Worm (Caenorhabditis elegans) whole organism, L2 larva: ENCODE data around the gene C02B4.3.

Experiments used
- C34F6.9 ChIP-seq: fragments of 150-350 bp; optimal IDR thresholded peaks from 2 replicates; lab custom pipeline; 2014; ENCODE audit warnings: missing biosample characterization, missing genetic modification characterization
- F13H6.1 ChIP-seq: sonication (generic microtip); optimal IDR thresholded peaks from 2 replicates; lab custom pipeline; 2016; ENCODE audit warnings: missing genetic modification characterization, missing compliant biosample characterization
- R02D3.7 ChIP-seq: fragments of 150-350 bp; optimal IDR thresholded peaks from 2 replicates; lab custom pipeline; 2014; ENCODE audit warnings: missing biosample characterization, missing genetic modification characterization
- Y55F3AM.14 ChIP-seq: fragments of 200-800 bp; sonication (Bioruptor generic); optimal IDR thresholded peaks from 2 replicates; lab custom pipeline; 2018; ENCODE audit warnings: mild to moderate bottlenecking, missing genetic modification characterization, missing compliant biosample characterization
- ZK546.5 ChIP-seq: sonication (generic microtip); optimal IDR thresholded peaks from 2 replicates; lab custom pipeline; 2017; ENCODE audit warnings: missing biosample characterization, missing genetic modification characterization
- alr-1 ChIP-seq: fragments of 150-350 bp; optimal IDR thresholded peaks from 2 replicates; lab custom pipeline; 2014; ENCODE audit warnings: missing biosample characterization, missing genetic modification characterization
- aly-2 ChIP-seq: fragments of 150-350 bp; optimal IDR thresholded peaks from 2 replicates; lab custom pipeline; 2014; ENCODE audit warnings: missing biosample characterization, missing genetic modification characterization
- ama-1 ChIP-seq: fragments of 150-350 bp; optimal IDR thresholded peaks from 2 replicates; lab custom pipeline; 2018; ENCODE audit warnings: inconsistent platforms
- blmp-1 ChIP-seq: sonication (generic microtip); optimal IDR thresholded peaks from 2 replicates; lab custom pipeline; 2017; ENCODE audit warnings: missing genetic modification characterization, mild to moderate bottlenecking, missing compliant biosample characterization, antibody characterized with exemption, moderate library complexity; ENCODE audit not compliant: insufficient read depth
- ceh-16 ChIP-seq: fragments of 150-350 bp; optimal IDR thresholded peaks from 2 replicates; lab custom pipeline; 2014; ENCODE audit warnings: missing biosample characterization, missing genetic modification characterization
- ceh-82 ChIP-seq: fragments of 150-350 bp; optimal IDR thresholded peaks from 2 replicates; lab custom pipeline; 2014; ENCODE audit warnings: missing biosample characterization, missing genetic modification characterization
- crh-2 ChIP-seq: sonication (generic microtip); optimal IDR thresholded peaks from 2 replicates; lab custom pipeline; 2017; ENCODE audit warnings: missing biosample characterization, missing genetic modification characterization
- dmd-4 ChIP-seq: sonication (generic microtip); optimal IDR thresholded peaks from 2 replicates; lab custom pipeline; 2017; ENCODE audit warnings: missing biosample characterization, missing genetic modification characterization
- egl-27 ChIP-seq: sonication (generic microtip); optimal IDR thresholded peaks from 3 replicates; lab custom pipeline; 2017; ENCODE audit warnings: missing biosample characterization, missing genetic modification reagents, missing genetic modification characterization
- elt-1 ChIP-seq: fragments of 150-350 bp; optimal IDR thresholded peaks from 2 replicates; lab custom pipeline; 2014; ENCODE audit warnings: missing biosample characterization, missing genetic modification characterization
- elt-3 ChIP-seq: sonication (generic microtip); optimal IDR thresholded peaks from 2 replicates; lab custom pipeline; 2017; ENCODE audit warnings: missing biosample characterization, missing genetic modification characterization
- fos-1 ChIP-seq: fragments of 150-350 bp; optimal IDR thresholded peaks from 2 replicates; lab custom pipeline; 2014; ENCODE audit warnings: missing biosample characterization, missing genetic modification characterization
- gmeb-1 ChIP-seq: fragments of 150-350 bp; optimal IDR thresholded peaks from 2 replicates; lab custom pipeline; 2014; ENCODE audit warnings: missing biosample characterization, missing genetic modification characterization
- lin-11 ChIP-seq: fragments of 150-350 bp; sonication (generic microtip); optimal IDR thresholded peaks from 2 replicates; lab custom pipeline; 2014; ENCODE audit warnings: missing biosample characterization, missing genetic modification characterization, inconsistent platforms, mixed read lengths
- lin-13 ChIP-seq: fragments of 150-350 bp; optimal IDR thresholded peaks from 2 replicates; lab custom pipeline; 2014; ENCODE audit warnings: missing biosample characterization, missing genetic modification reagents, missing genetic modification characterization
- lin-39 ChIP-seq: fragments of 150-350 bp; optimal IDR thresholded peaks from 2 replicates; lab custom pipeline; 2014; ENCODE audit warnings: missing biosample characterization, missing genetic modification reagents, missing genetic modification characterization
- lsy-2 ChIP-seq, 2 experiments: fragments of 150-350 bp in 1 of 2; sonication (generic microtip) in 1 of 2; optimal IDR thresholded peaks; 2 replicates each; lab custom pipeline; 2014 to 2017; ENCODE audit warnings: missing biosample characterization in 2 of 2, missing genetic modification characterization in 2 of 2
- mab-5 ChIP-seq: fragments of 150-350 bp; optimal IDR thresholded peaks from 2 replicates; lab custom pipeline; 2014; ENCODE audit warnings: missing biosample characterization, missing genetic modification characterization
- mdl-1 ChIP-seq, 2 experiments: fragments of 150-350 bp in 1 of 2; sonication (generic microtip) in 1 of 2; optimal IDR thresholded peaks; 2 replicates each; lab custom pipeline; 2017; ENCODE audit warnings: missing biosample characterization in 2 of 2, missing genetic modification characterization in 2 of 2
- nhr-10 ChIP-seq: sonication (generic microtip); optimal IDR thresholded peaks from 2 replicates; lab custom pipeline; 2017; ENCODE audit warnings: missing biosample characterization, missing genetic modification characterization
- nhr-12 ChIP-seq: fragments of 150-350 bp; optimal IDR thresholded peaks from 2 replicates; lab custom pipeline; 2014; ENCODE audit warnings: missing biosample characterization, missing genetic modification characterization
- nhr-21 ChIP-seq: fragments of 150-350 bp; optimal IDR thresholded peaks from 2 replicates; lab custom pipeline; 2014; ENCODE audit warnings: missing biosample characterization, missing genetic modification characterization
- nhr-23 ChIP-seq: fragments of 150-350 bp; optimal IDR thresholded peaks from 2 replicates; lab custom pipeline; 2014; ENCODE audit warnings: missing biosample characterization, missing genetic modification reagents, missing genetic modification characterization
- nhr-237 ChIP-seq: fragments of 150-350 bp; optimal IDR thresholded peaks from 2 replicates; lab custom pipeline; 2014; ENCODE audit warnings: missing biosample characterization, missing genetic modification characterization
- nhr-25 ChIP-seq: fragments of 150-350 bp; sonication (generic microtip); optimal IDR thresholded peaks from 3 replicates; lab custom pipeline; 2014; ENCODE audit warnings: missing biosample characterization, missing genetic modification characterization
- nhr-6 ChIP-seq: fragments of 150-350 bp; optimal IDR thresholded peaks from 2 replicates; lab custom pipeline; 2014; ENCODE audit warnings: missing biosample characterization, missing genetic modification characterization
- nhr-77 ChIP-seq: fragments of 150-350 bp; optimal IDR thresholded peaks from 2 replicates; lab custom pipeline; 2014; ENCODE audit warnings: missing biosample characterization, missing genetic modification characterization
- skn-1 ChIP-seq: sonication (generic microtip); optimal IDR thresholded peaks from 2 replicates; lab custom pipeline; 2017; ENCODE audit warnings: missing biosample characterization, missing genetic modification characterization
- sma-9 ChIP-seq, 2 experiments: fragments of 150-350 bp in 1 of 2; sonication (generic microtip) in 1 of 2; optimal IDR thresholded peaks; 2 replicates each; lab custom pipeline; 2014 to 2016; ENCODE audit warnings: missing genetic modification characterization in 2 of 2, mild to moderate bottlenecking in 1 of 2, missing biosample characterization in 1 of 2, missing compliant biosample characterization in 1 of 2, missing genetic modification reagents in 1 of 2, moderate library complexity in 1 of 2
- snpc-4 ChIP-seq: fragments of 150-350 bp; optimal IDR thresholded peaks from 2 replicates; lab custom pipeline; 2014; ENCODE audit warnings: missing biosample characterization, missing genetic modification characterization
- unc-39 ChIP-seq: fragments of 150-350 bp; optimal IDR thresholded peaks from 2 replicates; lab custom pipeline; 2014; ENCODE audit warnings: missing biosample characterization, missing genetic modification characterization
- unc-55 ChIP-seq: fragments of 150-350 bp; sonication (generic microtip); optimal IDR thresholded peaks from 3 replicates; lab custom pipeline; 2014; ENCODE audit warnings: missing biosample characterization, missing genetic modification reagents, missing genetic modification characterization
- unc-62 ChIP-seq: fragments of 150-350 bp; optimal IDR thresholded peaks from 2 replicates; lab custom pipeline; 2014; ENCODE audit warnings: missing biosample characterization, missing genetic modification reagents, missing genetic modification characterization
- ztf-1 ChIP-seq: fragments of 200-800 bp; sonication (Bioruptor generic); conservative IDR thresholded peaks from 2 replicates; pipeline ENCODE4 v1.3.6; 2022; ENCODE audit warnings: missing genetic modification characterization, missing compliant biosample characterization
- ztf-11 ChIP-seq: sonication (generic microtip); optimal IDR thresholded peaks from 2 replicates; lab custom pipeline; 2017; ENCODE audit warnings: missing biosample characterization, missing genetic modification characterization
- ztf-4 ChIP-seq: fragments of 150-350 bp; optimal IDR thresholded peaks from 2 replicates; lab custom pipeline; 2014; ENCODE audit warnings: missing biosample characterization, missing genetic modification characterization

Gene C02B4.3

ce11 chrX:12687482-12687881 is 27.8 kb upstream of the C02B4.3 start:
- no peak for TF ChIP-seq unc-39 (tag; lab: Kevin White, UChicago)
- TF ChIP-seq lin-13 (GFP tag; lab: Kevin White, UChicago) = no peak
- no peak for TF ChIP-seq ceh-82 (tag; lab: Kevin White, UChicago)
- no peak for TF ChIP-seq lin-11 (tag; lab: Kevin White, UChicago)
- no peak for TF ChIP-seq nhr-23
- no peak for TF ChIP-seq lsy-2 (tag; optimal IDR thresholded peaks at IDR 0.05; lab: Kevin White, UChicago)
- no peak for TF ChIP-seq mab-5 (tag; lab: Kevin White, UChicago)
- no peak for TF ChIP-seq crh-2 (tag; lab: Kevin White, UChicago)
- no peak for TF ChIP-seq F13H6.1 (tag; lab: Kevin White, UChicago)
- TF ChIP-seq elt-3 (tag; lab: Kevin White, UChicago) = no peak
- no peak for TF ChIP-seq elt-1 (tag; lab: Kevin White, UChicago)
- TF ChIP-seq nhr-10 (tag; lab: Kevin White, UChicago) = no peak
- TF ChIP-seq aly-2 (tag; lab: Kevin White, UChicago) = no peak
- no peak for TF ChIP-seq nhr-237 (tag; lab: Kevin White, UChicago)
- TF ChIP-seq lin-39 (tag; lab: Kevin White, UChicago) = no peak

- TF ChIP-seq crh-2 (tag; lab: Kevin White, UChicago) (no peak), snpc-4 (tag; lab: Kevin White, UChicago) (no peak), nhr-25 (peak; percentile 52), blmp-1 (peak; percentile 96), egl-27 (tag; lab: Kevin White, UChicago) (no peak), mdl-1 (tag; optimal IDR thresholded peaks at IDR 0.05; lab: Kevin White, UChicago) (no peak)
Measured at ce11 chrX:12679603-12680002, 20.0 kb upstream of the C02B4.3 start.

- no peak for TF ChIP-seq nhr-77 (tag; lab: Kevin White, UChicago)
- TF ChIP-seq unc-55 (GFP tag; lab: Kevin White, UChicago) = no peak
- TF ChIP-seq snpc-4 (tag; lab: Kevin White, UChicago) = no peak
- TF ChIP-seq dmd-4 (tag; lab: Kevin White, UChicago) = no peak
- no peak for TF ChIP-seq nhr-6
- no peak for TF ChIP-seq unc-62
Measured at ce11 chrX:12678532-12678931, 18.9 kb upstream of the C02B4.3 start, which contains the start of gene adt-1. Gene adt-1 (plus strand): TSS chrX:12678832.

ce11 chrX:12677113-12677512 is 17.5 kb upstream of the C02B4.3 start:
- TF ChIP-seq C34F6.9 (tag; lab: Kevin White, UChicago) (no peak), lin-11 (tag; lab: Kevin White, UChicago) (no peak), ama-1 (lab: Kevin White, UChicago) (no peak), blmp-1 (peak; percentile 90)

- TF ChIP-seq ceh-16 (tag; lab: Kevin White, UChicago) (peak; percentile 95), ZK546.5 (tag; lab: Kevin White, UChicago) (no peak), elt-3 (tag; lab: Kevin White, UChicago) (no peak), alr-1 (tag; lab: Kevin White, UChicago) (no peak), nhr-10 (tag; lab: Kevin White, UChicago) (no peak), nhr-23 (peak; percentile 89), ztf-4 (peak; percentile 21), crh-2 (tag; lab: Kevin White, UChicago) (peak; percentile 35), elt-1 (tag; lab: Kevin White, UChicago) (peak; percentile 99), egl-27 (tag; lab: Kevin White, UChicago) (no peak), nhr-12 (tag; lab: Kevin White, UChicago) (no peak), aly-2 (tag; lab: Kevin White, UChicago) (no peak), gmeb-1 (no peak), ztf-1 (GFP tag; lab: Robert Waterston, UW) (no peak), ztf-11 (no peak), nhr-6 (no peak), mab-5 (tag; lab: Kevin White, UChicago) (no peak), fos-1 (tag; lab: Kevin White, UChicago) (no peak), snpc-4 (tag; lab: Kevin White, UChicago) (no peak), nhr-77 (tag; lab: Kevin White, UChicago) (no peak), lin-39 (tag; lab: Kevin White, UChicago) (no peak), dmd-4 (tag; lab: Kevin White, UChicago) (no peak), nhr-237 (tag; lab: Kevin White, UChicago) (no peak), blmp-1 (no peak), nhr-25 (peak; percentile 62), nhr-21 (no peak), sma-9 (GFP tag; optimal IDR thresholded peaks at IDR 0.05; lab: Kevin White, UChicago) (peak; percentile 39), sma-9 (tag; optimal IDR thresholded peaks at IDR 0.05; lab: Kevin White, UChicago) (no peak), lin-11 (tag; lab: Kevin White, UChicago) (no peak), unc-39 (tag; lab: Kevin White, UChicago) (no peak), Y55F3AM.14 (GFP tag; lab: Kevin White, UChicago) (no peak), lin-13 (GFP tag; lab: Kevin White, UChicago) (peak; percentile 6), R02D3.7 (tag; lab: Kevin White, UChicago) (no peak), skn-1 (tag; lab: Kevin White, UChicago) (no peak), ceh-82 (tag; lab: Kevin White, UChicago) (no peak)
Measured at ce11 chrX:12671638-12672290, 12.1 kb upstream of the C02B4.3 start.
